Worm (Caenorhabditis elegans) whole organism, L4 larva: ENCODE results near the gene srg-64.

Experiments
- D1046.2 ChIP-seq: fragments of 200-800 bp; sonication (Bioruptor generic); IDR thresholded peaks from 2 replicates; pipeline ENCODE4 v1.3.6; 2022; ENCODE audit warnings: missing genetic modification characterization, missing compliant biosample characterization
- ZK337.2 ChIP-seq: fragments of 200-800 bp; sonication (Bioruptor generic); IDR thresholded peaks from 2 replicates; pipeline ENCODE4 v1.3.6; 2022; ENCODE audit warnings: missing genetic modification reagents, missing genetic modification characterization, missing compliant biosample characterization
- ZK546.5 ChIP-seq, 2 experiments: sonication (generic microtip); optimal IDR thresholded peaks; 2 replicates each; lab custom pipeline; 2017; ENCODE audit warnings: missing biosample characterization in 2 of 2, missing genetic modification characterization in 2 of 2
- aha-1 ChIP-seq: fragments of 150-350 bp; peaks from one replicate; lab custom pipeline; 2014; ENCODE audit warnings: missing biosample characterization, missing genetic modification characterization
- attf-4 ChIP-seq: sonication (generic microtip); optimal IDR thresholded peaks from 3 replicates; lab custom pipeline; 2017; ENCODE audit warnings: missing biosample characterization, missing genetic modification characterization
- ceh-20 ChIP-seq: fragments of 200-800 bp; sonication (Bioruptor generic); IDR thresholded peaks from 2 replicates; pipeline ENCODE4 v1.3.6; 2022; ENCODE audit warnings: missing genetic modification reagents, missing genetic modification characterization, missing compliant biosample characterization
- ceh-32 ChIP-seq: sonication (generic microtip); optimal IDR thresholded peaks from 2 replicates; lab custom pipeline; 2016; ENCODE audit warnings: mild to moderate bottlenecking, missing genetic modification characterization, missing compliant biosample characterization; ENCODE audit not compliant: poor library complexity
- ceh-44 ChIP-seq: fragments of 200-800 bp; sonication (Bioruptor generic); IDR thresholded peaks from 2 replicates; pipeline ENCODE4 v1.3.6; 2022; ENCODE audit warnings: missing genetic modification reagents, missing genetic modification characterization, missing compliant biosample characterization
- daf-16 ChIP-seq, 3 experiments: sonication (generic microtip); optimal IDR thresholded peaks; 2 replicates each; lab custom pipeline; 2016 to 2017; ENCODE audit warnings: missing genetic modification characterization in 3 of 3, missing genetic modification reagents in 3 of 3, mild to moderate bottlenecking in 2 of 3, missing compliant biosample characterization in 2 of 3, missing biosample characterization in 1 of 3, moderate library complexity in 1 of 3
- dpl-1 ChIP-seq: fragments of 150-350 bp; optimal IDR thresholded peaks from 2 replicates; lab custom pipeline; 2014; ENCODE audit warnings: missing biosample characterization, missing genetic modification reagents, missing genetic modification characterization
- duxl-1 ChIP-seq: sonication (generic microtip); optimal IDR thresholded peaks from 2 replicates; lab custom pipeline; 2016; ENCODE audit warnings: mild to moderate bottlenecking, missing genetic modification characterization, moderate library complexity, missing compliant biosample characterization; ENCODE audit not compliant: poor library complexity
- dve-1 ChIP-seq: sonication (generic microtip); optimal IDR thresholded peaks from 2 replicates; lab custom pipeline; 2017; ENCODE audit warnings: antibody characterized with exemption, mild to moderate bottlenecking, missing genetic modification characterization, missing compliant biosample characterization; ENCODE audit not compliant: insufficient read depth
- egl-43 ChIP-seq: fragments of 200-800 bp; sonication (Bioruptor generic); IDR thresholded peaks from 2 replicates; pipeline ENCODE4 v1.3.6; 2022; ENCODE audit warnings: missing genetic modification reagents, missing genetic modification characterization, missing compliant biosample characterization
- hif-1 ChIP-seq, 2 experiments: sonication (generic microtip); optimal IDR thresholded peaks; 2 replicates each; lab custom pipeline; 2016 to 2017; ENCODE audit warnings: missing compliant biosample characterization in 2 of 2, missing genetic modification characterization in 2 of 2, missing genetic modification reagents in 2 of 2, missing genotype in 2 of 2, mild to moderate bottlenecking in 1 of 2
- hlh-11 ChIP-seq: fragments of 200-800 bp; sonication (Bioruptor generic); optimal IDR thresholded peaks from 2 replicates; lab custom pipeline; 2018; ENCODE audit warnings: mild to moderate bottlenecking, missing genetic modification characterization, missing compliant biosample characterization
- hlh-30 ChIP-seq: sonication (generic microtip); optimal IDR thresholded peaks from 2 replicates; lab custom pipeline; 2017; ENCODE audit warnings: antibody characterized with exemption, mild to moderate bottlenecking, missing genetic modification characterization, missing compliant biosample characterization; ENCODE audit not compliant: insufficient read depth
- hmg-1.1 ChIP-seq: fragments of 200-800 bp; sonication (Bioruptor generic); IDR thresholded peaks from 2 replicates; pipeline ENCODE4 v1.3.6; 2022; ENCODE audit warnings: missing genetic modification reagents, missing genetic modification characterization, missing compliant biosample characterization
- lin-13 ChIP-seq: fragments of 150-350 bp; optimal IDR thresholded peaks from 2 replicates; lab custom pipeline; 2014; ENCODE audit warnings: missing biosample characterization, missing genetic modification reagents, missing genetic modification characterization
- lin-15B ChIP-seq: fragments of 150-350 bp; sonication (generic microtip); optimal IDR thresholded peaks from 3 replicates; lab custom pipeline; 2014; ENCODE audit warnings: missing biosample characterization, missing genetic modification characterization
- lin-29 ChIP-seq: fragments of 200-800 bp; sonication (Bioruptor generic); IDR thresholded peaks from 2 replicates; pipeline ENCODE4 v1.3.6; 2022; ENCODE audit warnings: missing genetic modification reagents, missing genetic modification characterization, missing compliant biosample characterization
- madf-9 ChIP-seq: fragments of 200-800 bp; sonication (Bioruptor generic); conservative IDR thresholded peaks from 2 replicates; pipeline ENCODE4 v1.3.6; 2022; ENCODE audit warnings: missing genetic modification reagents, missing genetic modification characterization, missing compliant biosample characterization
- mdl-1 ChIP-seq, 2 experiments: fragments of 150-350 bp in 1 of 2; sonication (generic microtip) in 1 of 2; optimal IDR thresholded peaks; 2 replicates each; lab custom pipeline; 2014 to 2017; ENCODE audit warnings: missing biosample characterization in 2 of 2, missing genetic modification characterization in 2 of 2
- mes-2 ChIP-seq: sonication (generic microtip); optimal IDR thresholded peaks from 2 replicates; lab custom pipeline; 2016; ENCODE audit warnings: missing genotype, mild to moderate bottlenecking, missing genetic modification characterization, missing compliant biosample characterization; ENCODE audit not compliant: poor library complexity, severe bottlenecking
- mxl-2 ChIP-seq: fragments of 200-800 bp; sonication (Bioruptor generic); conservative IDR thresholded peaks from 2 replicates; pipeline ENCODE4 v1.3.6; 2022; ENCODE audit warnings: missing genetic modification reagents, missing genetic modification characterization, missing compliant biosample characterization
- mxl-3 ChIP-seq: fragments of 200-800 bp; sonication (Bioruptor generic); optimal IDR thresholded peaks from 2 replicates; lab custom pipeline; 2018; ENCODE audit warnings: mild to moderate bottlenecking, missing genetic modification characterization, missing compliant biosample characterization
- nhr-102 ChIP-seq: sonication (generic microtip); optimal IDR thresholded peaks from 2 replicates; lab custom pipeline; 2016; ENCODE audit warnings: mild to moderate bottlenecking, missing genetic modification characterization, moderate library complexity, missing compliant biosample characterization
- nhr-25 ChIP-seq: sonication (generic microtip); optimal IDR thresholded peaks from 2 replicates; lab custom pipeline; 2017; ENCODE audit warnings: missing genetic modification characterization, mild to moderate bottlenecking, missing compliant biosample characterization, antibody characterized with exemption, moderate library complexity, borderline replicate concordance; ENCODE audit not compliant: insufficient read depth
- nhr-28 ChIP-seq: fragments of 150-350 bp; optimal IDR thresholded peaks from 2 replicates; lab custom pipeline; 2014; ENCODE audit warnings: missing biosample characterization, missing genetic modification characterization
- nhr-42 ChIP-seq: fragments of 200-800 bp; sonication (Bioruptor generic); IDR thresholded peaks from 2 replicates; pipeline ENCODE4 v1.3.6; 2022; ENCODE audit warnings: missing genetic modification characterization, missing compliant biosample characterization
- pha-4 ChIP-seq, 2 experiments: fragments of 150-350 bp in 1 of 2; fragments of 200-800 bp in 1 of 2; sonication (Bioruptor generic) in 1 of 2; IDR thresholded peaks in 1 of 2; optimal IDR thresholded peaks in 1 of 2; 2 replicates each; pipeline versions ENCODE4 v1.3.6 to Lab custom; 2014 to 2022; ENCODE audit warnings: missing genetic modification characterization in 2 of 2, missing genetic modification reagents in 2 of 2, missing biosample characterization in 1 of 2, missing compliant biosample characterization in 1 of 2
- pqm-1 ChIP-seq: sonication (generic microtip); optimal IDR thresholded peaks from 2 replicates; lab custom pipeline; 2017; ENCODE audit warnings: missing biosample characterization, missing genetic modification characterization
- rbr-2 ChIP-seq: sonication (generic microtip); optimal IDR thresholded peaks from 2 replicates; lab custom pipeline; 2016; ENCODE audit warnings: missing genotype, missing genetic modification characterization, missing compliant biosample characterization
- snpc-1.2 ChIP-seq: fragments of 200-800 bp; sonication (Bioruptor generic); IDR thresholded peaks from 2 replicates; pipeline ENCODE4 v1.3.6; 2022; ENCODE audit warnings: missing genetic modification reagents, missing genetic modification characterization, missing compliant biosample characterization
- unc-62 ChIP-seq, 3 experiments: fragments of 150-350 bp in 1 of 3; sonication (generic microtip); optimal IDR thresholded peaks in 2 of 3; peaks in 1 of 3; 1 replicate in 1 of 3; 2 replicates in 2 of 3; lab custom pipeline; 2014 to 2017; ENCODE audit warnings: missing biosample characterization in 3 of 3, missing genetic modification characterization in 3 of 3, missing genetic modification reagents in 3 of 3, missing genotype in 1 of 3
- ztf-11 ChIP-seq: fragments of 150-350 bp; optimal IDR thresholded peaks from 2 replicates; lab custom pipeline; 2014; ENCODE audit warnings: missing biosample characterization, missing genetic modification characterization

srg-64 gene

ce11 chrX:15724994-15725393, 15.4 kb downstream of the srg-64 start:
- TF ChIP-seq hlh-30 (tag; lab: Kevin White, UChicago) = peak; percentile 89
- TF ChIP-seq daf-16 (GFP tag; optimal IDR thresholded peaks at IDR 0.05; lab: Kevin White, UChicago) = no peak
- peak; percentile 56 for TF ChIP-seq daf-16 (tag; optimal IDR thresholded peaks at IDR 0.05; lab: Kevin White, UChicago)
- peak; percentile 63 for TF ChIP-seq lin-15B (tag; lab: Kevin White, UChicago)
- TF ChIP-seq hif-1 (tag; optimal IDR thresholded peaks at IDR 0.05; lab: Kevin White, UChicago) = no peak
- TF ChIP-seq attf-4 (tag; lab: Kevin White, UChicago) = no peak
- TF ChIP-seq aha-1 (tag; lab: Kevin White, UChicago) = peak; percentile 89
- TF ChIP-seq madf-9 (GFP tag; lab: Robert Waterston, UW) = peak; percentile 39; the same call in 1 of the 2 replicates
- peak; percentile 66 for TF ChIP-seq hmg-1.1
- TF ChIP-seq lin-13 = peak; percentile 45
- peak; percentile 86 for TF ChIP-seq mes-2 (tag; lab: Kevin White, UChicago)
- TF ChIP-seq ceh-32 (tag; lab: Kevin White, UChicago) = no peak
- TF ChIP-seq mdl-1 (tag; optimal IDR thresholded peaks at IDR 0.05; lab: Kevin White, UChicago) = peak in 1 of 2 experiments; percentile 46
- TF ChIP-seq rbr-2 (tag; lab: Kevin White, UChicago) = peak; percentile 11
- peak; percentile 24 for TF ChIP-seq duxl-1 (tag; lab: Kevin White, UChicago)
- peak; percentile 29 for TF ChIP-seq mxl-3 (GFP tag; lab: Kevin White, UChicago)
- TF ChIP-seq hlh-11 (tag; lab: Kevin White, UChicago) = peak; percentile 54
- TF ChIP-seq nhr-28 (tag; lab: Kevin White, UChicago) = peak; percentile 44
- no peak for TF ChIP-seq pha-4 (GFP tag; IDR thresholded peaks at IDR 0.05; lab: Robert Waterston, UW)
- TF ChIP-seq pha-4 (tag; optimal IDR thresholded peaks at IDR 0.05; lab: Kevin White, UChicago) = no peak
- no peak for TF ChIP-seq D1046.2 (GFP tag; lab: Robert Waterston, UW)
- peak; percentile 65 for TF ChIP-seq dpl-1 (GFP tag; lab: Kevin White, UChicago)
- peak; percentile 52 for TF ChIP-seq dve-1 (tag; lab: Kevin White, UChicago)
- no peak for TF ChIP-seq pqm-1 (tag; lab: Kevin White, UChicago)
- no peak for TF ChIP-seq ceh-44 (GFP tag; lab: Robert Waterston, UW)

ce11 chrX:15721346-15721745, 19.1 kb downstream of the srg-64 start, which contains the start of gene ZK662.5:
ZK662.5 (plus strand) TSS chrX:15721646.
- TF ChIP-seq ZK337.2 (no peak), nhr-42 (GFP tag; lab: Robert Waterston, UW) (no peak), ZK546.5 (tag; optimal IDR thresholded peaks at IDR 0.05; lab: Kevin White, UChicago) (no peak)

- TF ChIP-seq unc-62 (GFP tag; optimal IDR thresholded peaks at IDR 0.05 in 1 of 2; lab: Kevin White, UChicago) = peak in 1 of 2 experiments; percentile 47
- no peak for TF ChIP-seq unc-62 (tag; optimal IDR thresholded peaks at IDR 0.05; lab: Kevin White, UChicago)
- no peak for TF ChIP-seq ztf-11 (tag; lab: Kevin White, UChicago)
- TF ChIP-seq hlh-11 (tag; lab: Kevin White, UChicago) = no peak
- no peak for TF ChIP-seq ceh-20 (GFP tag; lab: Robert Waterston, UW)
- TF ChIP-seq nhr-102 (tag; lab: Kevin White, UChicago) = no peak
These were observed 22.1 kb downstream of the srg-64 start, which contains the start of gene ZK662.6 for ce11 chrX:15718325-15718724. ZK662.6 (plus strand) TSS chrX:15718625.

- no peak for TF ChIP-seq mxl-2 (GFP tag; lab: Robert Waterston, UW)
- TF ChIP-seq snpc-1.2 (GFP tag; lab: Robert Waterston, UW) = peak; percentile 62; the same call in 1 of the 2 replicates
- TF ChIP-seq egl-43 (GFP tag; lab: Robert Waterston, UW) = peak; percentile 53; the same call in 1 of the 2 replicates
- no peak for TF ChIP-seq nhr-25
- peak; percentile 85 for TF ChIP-seq aha-1 (tag; lab: Kevin White, UChicago)
- TF ChIP-seq lin-29 (GFP tag; lab: Robert Waterston, UW) = no peak
- TF ChIP-seq, all 104 proteins: peak for 3
These were observed 23.5 kb downstream of the srg-64 start for ce11 chrX:15716971-15717370.
